Fruit fly (Drosophila melanogaster): ENCODE measurements around the gene CG31371.

DNA sequence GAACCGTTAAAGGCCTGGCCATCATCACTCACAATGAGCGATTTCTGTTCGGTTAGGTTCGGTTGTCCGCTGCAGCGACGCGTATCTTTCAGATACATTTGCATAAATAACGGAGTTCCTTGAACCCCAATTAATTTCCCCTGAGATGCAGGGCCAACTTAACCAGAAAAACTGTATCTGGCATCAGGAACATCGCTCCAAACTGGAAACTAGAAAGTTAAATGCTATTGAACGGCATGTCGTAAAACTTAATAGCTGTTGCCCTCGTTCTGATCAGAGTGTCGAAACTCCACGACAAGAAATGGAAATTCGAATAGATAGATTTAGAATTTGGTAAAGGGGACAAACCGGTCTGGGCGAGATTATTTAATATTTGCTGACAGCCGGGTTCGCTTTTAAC lies 31.0 kb downstream of the CG31371 start:
- TF ChIP-seq CTCF (optimal IDR thresholded peaks at IDR 0.05) (no peak), CG8478 (optimal IDR thresholded peaks at IDR 0.05) (no peak)

All from S2 (cell line).